Worm (Caenorhabditis elegans) whole organism, L1 larva: ENCODE data around the gene clec-73.

Source experiments
- C16A3.4 ChIP-seq: fragments of 150-350 bp; optimal IDR thresholded peaks from 2 replicates; lab custom pipeline; 2014; ENCODE audit warnings: missing biosample characterization, missing genetic modification characterization
- C34B4.2 ChIP-seq: sonication (generic microtip); optimal IDR thresholded peaks from 2 replicates; lab custom pipeline; 2017; ENCODE audit warnings: mild to moderate bottlenecking, missing genetic modification characterization, missing compliant biosample characterization
- F16B12.6 ChIP-seq: fragments of 150-350 bp; optimal IDR thresholded peaks from 2 replicates; lab custom pipeline; 2014; ENCODE audit warnings: missing biosample characterization, missing genetic modification characterization
- Y116A8C.19 ChIP-seq: sonication (generic microtip); optimal IDR thresholded peaks from 2 replicates; lab custom pipeline; 2016; ENCODE audit warnings: missing compliant biosample characterization, missing genetic modification characterization, borderline replicate concordance
- aha-1 ChIP-seq: fragments of 150-350 bp; optimal IDR thresholded peaks from 2 replicates; lab custom pipeline; 2014; ENCODE audit warnings: missing biosample characterization, missing genetic modification characterization
- ama-1 ChIP-seq: fragments of 150-350 bp; optimal IDR thresholded peaks from 2 replicates; lab custom pipeline; 2014
- ceh-63 ChIP-seq: fragments of 200-800 bp; sonication (Bioruptor generic); optimal IDR thresholded peaks from 2 replicates; lab custom pipeline; 2018; ENCODE audit warnings: mild to moderate bottlenecking, missing genetic modification characterization, missing compliant biosample characterization
- ceh-90 ChIP-seq: sonication (generic microtip); optimal IDR thresholded peaks from 2 replicates; lab custom pipeline; 2016; ENCODE audit warnings: missing genetic modification characterization, missing compliant biosample characterization
- efl-1 ChIP-seq, 4 experiments: fragments of 150-350 bp; optimal IDR thresholded peaks in 3 of 4; peaks in 1 of 4; 1 replicate in 1 of 4; 2 replicates in 3 of 4; lab custom pipeline; 2014; ENCODE audit warnings: missing biosample characterization in 2 of 4, missing genetic modification characterization in 2 of 4, missing genetic modification reagents in 2 of 4
- efl-3 ChIP-seq: fragments of 200-800 bp; sonication (Bioruptor generic); optimal IDR thresholded peaks from 2 replicates; lab custom pipeline; 2018; ENCODE audit warnings: mild to moderate bottlenecking, missing genetic modification characterization, missing compliant biosample characterization
- egl-27 ChIP-seq, 2 experiments: fragments of 150-350 bp in 1 of 2; sonication (generic microtip); optimal IDR thresholded peaks; 3 replicates each; lab custom pipeline; 2017 to 2018; ENCODE audit warnings: missing biosample characterization in 2 of 2, missing genetic modification characterization in 2 of 2, missing genetic modification reagents in 2 of 2
- elt-2 ChIP-seq: sonication (generic microtip); optimal IDR thresholded peaks from 2 replicates; lab custom pipeline; 2016; ENCODE audit warnings: missing genetic modification characterization, mild to moderate bottlenecking, inconsistent platforms, missing compliant biosample characterization, missing genetic modification reagents
- fkh-4 ChIP-seq: sonication (generic microtip); optimal IDR thresholded peaks from 2 replicates; lab custom pipeline; 2016; ENCODE audit warnings: missing compliant biosample characterization, missing genetic modification characterization, borderline replicate concordance
- fos-1 ChIP-seq: fragments of 150-350 bp; optimal IDR thresholded peaks from 2 replicates; lab custom pipeline; 2014; ENCODE audit warnings: missing biosample characterization, missing genetic modification characterization
- irx-1 ChIP-seq: sonication (generic microtip); optimal IDR thresholded peaks from 2 replicates; lab custom pipeline; 2016; ENCODE audit warnings: missing genetic modification characterization, missing compliant biosample characterization
- jun-1 ChIP-seq: fragments of 150-350 bp; optimal IDR thresholded peaks from 2 replicates; lab custom pipeline; 2014; ENCODE audit warnings: missing biosample characterization, missing genetic modification reagents, missing genetic modification characterization
- lin-13 ChIP-seq: fragments of 150-350 bp; optimal IDR thresholded peaks from 2 replicates; lab custom pipeline; 2014; ENCODE audit warnings: missing biosample characterization, missing genetic modification reagents, missing genetic modification characterization
- lin-35 ChIP-seq, 2 experiments: fragments of 150-350 bp; optimal IDR thresholded peaks; 2 replicates each; lab custom pipeline; 2014; ENCODE audit warnings: missing biosample characterization in 2 of 2, missing genetic modification characterization in 2 of 2, missing genetic modification reagents in 2 of 2
- lir-3 ChIP-seq: sonication (generic microtip); optimal IDR thresholded peaks from 2 replicates; lab custom pipeline; 2016; ENCODE audit warnings: mild to moderate bottlenecking, missing genetic modification characterization, moderate library complexity, missing compliant biosample characterization; ENCODE audit not compliant: poor library complexity
- lsy-2 ChIP-seq, 2 experiments: fragments of 150-350 bp; optimal IDR thresholded peaks; 2 replicates each; lab custom pipeline; 2014; ENCODE audit warnings: missing biosample characterization in 2 of 2, missing genetic modification characterization in 2 of 2
- nhr-11 ChIP-seq: fragments of 150-350 bp; optimal IDR thresholded peaks from 2 replicates; lab custom pipeline; 2014; ENCODE audit warnings: missing biosample characterization, missing genetic modification characterization
- nhr-20 ChIP-seq: sonication (generic microtip); optimal IDR thresholded peaks from 2 replicates; lab custom pipeline; 2016; ENCODE audit warnings: mild to moderate bottlenecking, missing genetic modification characterization, missing compliant biosample characterization
- nhr-47 ChIP-seq: sonication (generic microtip); optimal IDR thresholded peaks from 2 replicates; lab custom pipeline; 2016; ENCODE audit warnings: mild to moderate bottlenecking, missing genetic modification characterization, moderate library complexity, missing compliant biosample characterization
- nhr-71 ChIP-seq: sonication (generic microtip); optimal IDR thresholded peaks from 2 replicates; lab custom pipeline; 2016; ENCODE audit warnings: mild to moderate bottlenecking, missing genetic modification characterization, moderate library complexity, missing compliant biosample characterization
- nhr-77 ChIP-seq: fragments of 150-350 bp; optimal IDR thresholded peaks from 2 replicates; lab custom pipeline; 2014; ENCODE audit warnings: missing biosample characterization, missing genetic modification characterization
- nhr-84 ChIP-seq: sonication (generic microtip); optimal IDR thresholded peaks from 2 replicates; lab custom pipeline; 2017; ENCODE audit warnings: missing biosample characterization, missing genetic modification characterization
- nhr-85 ChIP-seq: sonication (generic microtip); peaks from one replicate; lab custom pipeline; 2016; ENCODE audit warnings: missing genetic modification characterization, inconsistent platforms, missing compliant biosample characterization
- pax-3 ChIP-seq: fragments of 200-800 bp; sonication (Bioruptor generic); optimal IDR thresholded peaks from 2 replicates; lab custom pipeline; 2018; ENCODE audit warnings: mild to moderate bottlenecking, missing genetic modification characterization, moderate library complexity, missing compliant biosample characterization
- pqm-1 ChIP-seq: sonication (generic microtip); optimal IDR thresholded peaks from 3 replicates; lab custom pipeline; 2017; ENCODE audit warnings: missing biosample characterization, missing genetic modification characterization
- rnt-1 ChIP-seq: sonication (generic microtip); optimal IDR thresholded peaks from 2 replicates; lab custom pipeline; 2016; ENCODE audit warnings: mild to moderate bottlenecking, missing genetic modification characterization, moderate library complexity, missing compliant biosample characterization
- snpc-4 ChIP-seq: fragments of 150-350 bp; optimal IDR thresholded peaks from 2 replicates; lab custom pipeline; 2014; ENCODE audit warnings: missing biosample characterization, missing genetic modification characterization
- sptf-1 ChIP-seq: fragments of 150-350 bp; optimal IDR thresholded peaks from 2 replicates; lab custom pipeline; 2014; ENCODE audit warnings: missing biosample characterization, missing genetic modification characterization
- unc-130 ChIP-seq: fragments of 150-350 bp; optimal IDR thresholded peaks from 2 replicates; lab custom pipeline; 2017; ENCODE audit warnings: missing biosample characterization, missing genetic modification characterization, inconsistent platforms
- unc-62 ChIP-seq: fragments of 150-350 bp; optimal IDR thresholded peaks from 2 replicates; lab custom pipeline; 2014; ENCODE audit warnings: missing biosample characterization, missing genetic modification reagents, missing genetic modification characterization
- unc-98 ChIP-seq: fragments of 200-800 bp; sonication (Bioruptor generic); IDR thresholded peaks from 2 replicates; pipeline ENCODE4 v1.3.6; 2022; ENCODE audit warnings: missing genetic modification characterization, missing compliant biosample characterization
- vab-15 ChIP-seq: sonication (generic microtip); optimal IDR thresholded peaks from 2 replicates; lab custom pipeline; 2017; ENCODE audit warnings: missing genotype, mild to moderate bottlenecking, missing genetic modification characterization, missing compliant biosample characterization
- zag-1 ChIP-seq: fragments of 150-350 bp; optimal IDR thresholded peaks from 2 replicates; lab custom pipeline; 2014; ENCODE audit warnings: missing biosample characterization, missing genetic modification characterization

clec-73 gene

ce11 chrIV:3960396-3960795, 4.4 kb upstream of the clec-73 start, which contains the start of gene clec-75:
Gene clec-75 (plus strand): TSS chrIV:3960734.
- TF ChIP-seq elt-2 (tag; lab: Kevin White, UChicago) (peak; percentile 70), fos-1 (tag; lab: Kevin White, UChicago) (no peak)

- no peak for TF ChIP-seq nhr-85 (tag; lab: Kevin White, UChicago)
- no peak for TF ChIP-seq fkh-4 (tag; lab: Kevin White, UChicago)
- no peak for TF ChIP-seq nhr-11 (tag; lab: Kevin White, UChicago)
- no peak for TF ChIP-seq egl-27 (tag; optimal IDR thresholded peaks at IDR 0.05; lab: Kevin White, UChicago)
- TF ChIP-seq zag-1: no peak
- TF ChIP-seq efl-3 (GFP tag; lab: Kevin White, UChicago): no peak
- no peak for TF ChIP-seq ceh-90 (tag; lab: Kevin White, UChicago)
- no peak for TF ChIP-seq snpc-4 (tag; lab: Kevin White, UChicago)
- TF ChIP-seq unc-62: no peak
These were observed 710 bp upstream of the clec-73 start, which contains the start of gene clec-74 for ce11 chrIV:3956705-3957104. Gene clec-74 (plus strand): TSS chrIV:3957005.

- peak; percentile 98 for TF ChIP-seq elt-2 (tag; lab: Kevin White, UChicago)
- TF ChIP-seq F16B12.6 (tag; lab: Kevin White, UChicago): no peak
- peak; percentile 13 for TF ChIP-seq nhr-20
- TF ChIP-seq lsy-2 (tag; optimal IDR thresholded peaks at IDR 0.05; lab: Kevin White, UChicago): no peak
- TF ChIP-seq jun-1 (tag; lab: Kevin White, UChicago): peak; percentile 78
- peak; percentile 78 for TF ChIP-seq pqm-1
- TF ChIP-seq lin-35 (GFP tag; optimal IDR thresholded peaks at IDR 0.05; lab: Kevin White, UChicago): peak in 1 of 2 experiments; percentile 10
These were observed 11.5 kb downstream of the clec-73 start, which contains the start of gene clec-72 for ce11 chrIV:3944459-3944858. Gene clec-72 (plus strand): TSS chrIV:3944816.

- no peak for TF ChIP-seq lir-3 (tag; lab: Kevin White, UChicago)
- no peak for TF ChIP-seq rnt-1 (tag; lab: Kevin White, UChicago)
- TF ChIP-seq vab-15 (tag; lab: Kevin White, UChicago): no peak
- TF ChIP-seq jun-1 (tag; lab: Kevin White, UChicago): no peak
- no peak for TF ChIP-seq Y116A8C.19 (tag; lab: Kevin White, UChicago)
- TF ChIP-seq ceh-63 (GFP tag; lab: Kevin White, UChicago): no peak
- TF ChIP-seq aha-1: no peak
- no peak for TF ChIP-seq irx-1 (tag; lab: Kevin White, UChicago)
- TF ChIP-seq ama-1 (lab: Kevin White, UChicago): no peak
- TF ChIP-seq lin-13 (GFP tag; lab: Kevin White, UChicago): no peak
- no peak for TF ChIP-seq pax-3 (tag; lab: Kevin White, UChicago)
- TF ChIP-seq nhr-71 (tag; lab: Kevin White, UChicago): no peak
- TF ChIP-seq efl-1 (optimal IDR thresholded peaks at IDR 0.05; lab: Kevin White, UChicago): no peak
- no peak for TF ChIP-seq efl-1 (GFP tag; optimal IDR thresholded peaks at IDR 0.05 in 1 of 2; lab: Kevin White, UChicago)
- TF ChIP-seq nhr-85 (tag; lab: Kevin White, UChicago): no peak
- no peak for TF ChIP-seq nhr-11 (tag; lab: Kevin White, UChicago)
- no peak for TF ChIP-seq unc-98
- no peak for TF ChIP-seq nhr-84 (tag; lab: Kevin White, UChicago)
- no peak for TF ChIP-seq C34B4.2
These were observed 13.0 kb downstream of the clec-73 start, which contains the start of gene Y46C8AL.11 for ce11 chrIV:3943003-3943402. Gene Y46C8AL.11 (plus strand): TSS chrIV:3943303.

- TF ChIP-seq nhr-47 (tag; lab: Kevin White, UChicago) (no peak), unc-130 (no peak), C16A3.4 (tag; lab: Kevin White, UChicago) (no peak), nhr-20 (no peak), ama-1 (lab: Kevin White, UChicago) (no peak), nhr-77 (no peak), sptf-1 (tag; lab: Kevin White, UChicago) (no peak), irx-1 (tag; lab: Kevin White, UChicago) (no peak), nhr-71 (tag; lab: Kevin White, UChicago) (no peak)
These were observed 14.2 kb downstream of the clec-73 start, which contains the start of gene clec-174 for ce11 chrIV:3941658-3942328. Gene clec-174 (minus strand): TSS chrIV:3941708.
